Worm (Caenorhabditis elegans) whole organism, mixed stage, embryonic: ENCODE data around the gene C11D2.3.

Source experiments
- elt-1 ChIP-seq: sonication (generic microtip); optimal IDR thresholded peaks from 2 replicates; lab custom pipeline; 2017; ENCODE audit warnings: missing genetic modification characterization, mild to moderate bottlenecking, missing compliant biosample characterization, antibody characterized with exemption, moderate library complexity, borderline replicate concordance; ENCODE audit not compliant: insufficient read depth
- ham-2 ChIP-seq: fragments of 200-800 bp; sonication (Bioruptor generic); optimal IDR thresholded peaks from 2 replicates; lab custom pipeline; 2018; ENCODE audit warnings: mild to moderate bottlenecking, missing genetic modification characterization, missing compliant biosample characterization
- mab-5 ChIP-seq: fragments of 150-350 bp; optimal IDR thresholded peaks from 2 replicates; lab custom pipeline; 2014; ENCODE audit warnings: missing biosample characterization, missing genetic modification characterization
- mls-2 ChIP-seq: sonication (generic microtip); optimal IDR thresholded peaks from 2 replicates; lab custom pipeline; 2016; ENCODE audit warnings: mild to moderate bottlenecking, missing genetic modification characterization, moderate library complexity, missing compliant biosample characterization
- nhr-12 ChIP-seq: fragments of 150-350 bp; optimal IDR thresholded peaks from 2 replicates; lab custom pipeline; 2014; ENCODE audit warnings: missing biosample characterization, missing genetic modification characterization
- nhr-76 ChIP-seq: sonication (generic microtip); optimal IDR thresholded peaks from 2 replicates; lab custom pipeline; 2017; ENCODE audit warnings: missing biosample characterization, missing genetic modification characterization
- snpc-4 ChIP-seq: fragments of 150-350 bp; optimal IDR thresholded peaks from 2 replicates; lab custom pipeline; 2014; ENCODE audit warnings: missing biosample characterization, missing genetic modification characterization
- unc-120 ChIP-seq: sonication (generic microtip); optimal IDR thresholded peaks from 2 replicates; lab custom pipeline; 2017; ENCODE audit warnings: missing genetic modification characterization, missing compliant biosample characterization; ENCODE audit not compliant: poor library complexity, severe bottlenecking
- unc-39 ChIP-seq: fragments of 150-350 bp; optimal IDR thresholded peaks from 2 replicates; lab custom pipeline; 2014; ENCODE audit warnings: missing biosample characterization, missing genetic modification characterization
- unc-62 ChIP-seq: fragments of 150-350 bp; optimal IDR thresholded peaks from 2 replicates; lab custom pipeline; 2014; ENCODE audit warnings: missing biosample characterization, missing genetic modification reagents, missing genetic modification characterization
- ztf-11 ChIP-seq: fragments of 150-350 bp; optimal IDR thresholded peaks from 2 replicates; lab custom pipeline; 2014; ENCODE audit warnings: missing biosample characterization, missing genetic modification characterization

DNA sequence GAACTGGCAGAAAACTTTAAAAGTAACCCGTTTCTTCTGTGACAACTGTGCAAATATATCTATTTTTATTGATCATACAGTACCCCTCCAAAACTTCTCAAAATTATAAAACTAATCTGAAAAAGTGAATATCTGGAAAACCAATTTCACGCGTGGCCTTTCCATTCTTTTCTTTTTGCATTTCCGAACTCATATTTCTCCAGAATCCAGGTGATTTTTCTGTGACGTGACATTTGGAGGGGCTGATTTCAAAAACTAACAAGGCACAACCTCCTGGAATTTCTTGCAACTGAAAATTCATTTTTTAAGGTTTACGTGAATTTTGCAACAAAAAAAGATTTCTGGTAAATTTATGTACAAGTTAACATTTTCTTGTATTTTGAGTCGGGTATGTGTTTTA lies 48.6 kb downstream of the C11D2.3 start:
- no peak for TF ChIP-seq unc-62
- no peak for TF ChIP-seq ztf-11 (tag; lab: Kevin White, UChicago)
- TF ChIP-seq unc-120 (tag; lab: Kevin White, UChicago) = no peak
- no peak for TF ChIP-seq nhr-76 (tag; lab: Kevin White, UChicago)
- TF ChIP-seq elt-1 (tag; lab: Kevin White, UChicago) = no peak
- no peak for TF ChIP-seq mls-2 (tag; lab: Kevin White, UChicago)
- no peak for TF ChIP-seq ham-2 (GFP tag; lab: Kevin White, UChicago)
- no peak for TF ChIP-seq unc-39 (tag; lab: Kevin White, UChicago)
- no peak for TF ChIP-seq mab-5 (tag; lab: Kevin White, UChicago)
- no peak for TF ChIP-seq nhr-12 (tag; lab: Kevin White, UChicago)
- no peak for TF ChIP-seq snpc-4 (tag; lab: Kevin White, UChicago)
